Fruit fly (Drosophila melanogaster): Measurements from ENCODE around the gene PK1-R.

The PK1-R gene

dm6 chr3R:14061988-14062868, 40.7 kb downstream of the PK1-R start (continued):
- peak; percentile 48 for TF ChIP-seq cyc (GFP tag; optimal IDR thresholded peaks at IDR 0.05)
- peak; percentile 69 for TF ChIP-seq CG34406 (GFP tag; optimal IDR thresholded peaks at IDR 0.05)
- TF ChIP-seq CG3032 (tag; optimal IDR thresholded peaks at IDR 0.05), result peak; percentile 92
- TF ChIP-seq CG15336 (GFP tag; IDR thresholded peaks at IDR 0.05), result 0 out of 2 replicates have a peak, but pooled peaks have one; percentile 19
- TF ChIP-seq CG6808 (GFP tag; optimal IDR thresholded peaks at IDR 0.05), result peak; percentile 81
- TF ChIP-seq vri (GFP tag; optimal IDR thresholded peaks at IDR 0.05), result no peak
- TF ChIP-seq spab (GFP tag; optimal IDR thresholded peaks at IDR 0.05), result peak; percentile 76
- TF ChIP-seq lz (GFP tag; optimal IDR thresholded peaks at IDR 0.05), result peak; percentile 52
- peak; percentile 61 for TF ChIP-seq Hr39 (GFP tag; optimal IDR thresholded peaks at IDR 0.05)
- TF ChIP-seq CG10669 (GFP tag; optimal IDR thresholded peaks at IDR 0.05), result peak; percentile 87
- peak; percentile 43 for TF ChIP-seq CG6163 (GFP tag; IDR thresholded peaks at IDR 0.05)
- no peak for TF ChIP-seq dac (GFP tag; optimal IDR thresholded peaks at IDR 0.05)
- TF ChIP-seq net (GFP tag; optimal IDR thresholded peaks at IDR 0.05), result no peak
- TF ChIP-seq achi (GFP tag; optimal IDR thresholded peaks at IDR 0.05), result peak; percentile 76
- peak; percentile 29; the same call in 2 of the 3 replicates for TF ChIP-seq CG8119 (GFP tag; IDR thresholded peaks at IDR 0.05)
- TF ChIP-seq CG8319 (GFP tag; optimal IDR thresholded peaks at IDR 0.05), result peak; percentile 71
- TF ChIP-seq Hr38 (GFP tag; optimal IDR thresholded peaks at IDR 0.05), result no peak
- TF ChIP-seq eg (GFP tag; IDR thresholded peaks at IDR 0.05), result peak; percentile 15; the same call in 1 of the 3 replicates
- TF ChIP-seq CG32006 (GFP tag; optimal IDR thresholded peaks at IDR 0.05), result peak; percentile 44
- peak; percentile 61 for TF ChIP-seq CG31627 (GFP tag; optimal IDR thresholded peaks at IDR 0.05)
- TF ChIP-seq Eip75B (GFP tag; optimal IDR thresholded peaks at IDR 0.05), result peak; percentile 49
- TF ChIP-seq CG6854 (GFP tag; optimal IDR thresholded peaks at IDR 0.05), result no peak
- TF ChIP-seq CG6276 (GFP tag; optimal IDR thresholded peaks at IDR 0.05), result no peak
- peak in 1 of 2 experiments; percentile 75 for TF ChIP-seq ss (GFP tag; optimal IDR thresholded peaks at IDR 0.05)
- peak; percentile 62; the same call in 1 of the 2 replicates for TF ChIP-seq CG11294 (GFP tag; IDR thresholded peaks at IDR 0.05)
- peak; percentile 45 for TF ChIP-seq CG6792 (GFP tag; optimal IDR thresholded peaks at IDR 0.05)
- no peak for TF ChIP-seq Hr4 (GFP tag; optimal IDR thresholded peaks at IDR 0.05)
- peak; percentile 55 for TF ChIP-seq CG11762 (GFP tag; optimal IDR thresholded peaks at IDR 0.05; ENCODE audit: insufficient read depth)
- peak; percentile 90 for TF ChIP-seq fd59A (GFP tag; optimal IDR thresholded peaks at IDR 0.05)
- peak; percentile 17 for TF ChIP-seq Blimp-1 (GFP tag; optimal IDR thresholded peaks at IDR 0.05)
- TF ChIP-seq Ets21C (GFP tag; optimal IDR thresholded peaks at IDR 0.05), result peak; percentile 34
- no peak for TF ChIP-seq Lpt (GFP tag; optimal IDR thresholded peaks at IDR 0.05)
- peak; percentile 60 for TF ChIP-seq CG10631 (GFP tag; optimal IDR thresholded peaks at IDR 0.05)
- peak; percentile 67 for TF ChIP-seq acj6 (GFP tag; optimal IDR thresholded peaks at IDR 0.05)

- peak; percentile 95 for TF ChIP-seq CG15336 (GFP tag; IDR thresholded peaks at IDR 0.05)
- peak; percentile 79 for TF ChIP-seq achi (GFP tag; optimal IDR thresholded peaks at IDR 0.05)
- TF ChIP-seq CG8119 (GFP tag; IDR thresholded peaks at IDR 0.05), result peak; percentile 97
- peak; percentile 83 for TF ChIP-seq CG34406 (GFP tag; optimal IDR thresholded peaks at IDR 0.05)
- peak; percentile 83 for TF ChIP-seq CG8632 (GFP tag; optimal IDR thresholded peaks at IDR 0.05)
- peak; percentile 8 for TF ChIP-seq Hr38 (GFP tag; optimal IDR thresholded peaks at IDR 0.05)
- TF ChIP-seq Smox (GFP tag; optimal IDR thresholded peaks at IDR 0.05), result no peak
- TF ChIP-seq fd85E (GFP tag; optimal IDR thresholded peaks at IDR 0.05), result peak; percentile 82
- TF ChIP-seq Met (GFP tag; optimal IDR thresholded peaks at IDR 0.05), result peak; percentile 44
- peak; percentile 92 for TF ChIP-seq CG6276 (GFP tag; optimal IDR thresholded peaks at IDR 0.05)
- TF ChIP-seq Sox15 (GFP tag; optimal IDR thresholded peaks at IDR 0.05), result no peak
- TF ChIP-seq Ets96B (tag; optimal IDR thresholded peaks at IDR 0.05), result peak; percentile 69
- TF ChIP-seq ss (GFP tag; optimal IDR thresholded peaks at IDR 0.05), result peak; percentile 98 to 99
- TF ChIP-seq CG32006 (GFP tag; optimal IDR thresholded peaks at IDR 0.05), result peak; percentile 31
- TF ChIP-seq CG6808 (GFP tag; optimal IDR thresholded peaks at IDR 0.05), result peak; percentile 96
- no peak for TF ChIP-seq CG11902 (GFP tag; optimal IDR thresholded peaks at IDR 0.05)
- peak; percentile 60 for TF ChIP-seq CG3032 (tag; optimal IDR thresholded peaks at IDR 0.05)
- peak; percentile 88 for TF ChIP-seq vri (GFP tag; optimal IDR thresholded peaks at IDR 0.05)
- TF ChIP-seq CG1621 (tag; optimal IDR thresholded peaks at IDR 0.05), result peak; percentile 92
- TF ChIP-seq acj6 (GFP tag; optimal IDR thresholded peaks at IDR 0.05), result peak; percentile 24
- peak; percentile 74 for TF ChIP-seq CG11762 (GFP tag; optimal IDR thresholded peaks at IDR 0.05; ENCODE audit: insufficient read depth)
- peak; percentile 90 for TF ChIP-seq Eip78C (GFP tag)
- TF ChIP-seq CG9139 (GFP tag; optimal IDR thresholded peaks at IDR 0.05), result peak; percentile 99
- peak; percentile 74 for TF ChIP-seq CG7368 (GFP tag; optimal IDR thresholded peaks at IDR 0.05)
Measured at dm6 chr3R:14061049-14061987, 41.6 kb downstream of the PK1-R start.
